Fruit fly (Drosophila melanogaster) whole organism, embryonic: Measurements from ENCODE around the gene CG42847.

Experiments
- Ada2b ChIP-seq: fragments of 200-800 bp; sonication (Bioruptor generic); IDR thresholded peaks from 2 replicates; pipeline ENCODE4 v1.3.6; 2022; ENCODE audit warnings: missing biosample characterization, missing genetic modification characterization
- CG10366 ChIP-seq: fragments of 200-800 bp; sonication (Bioruptor generic); IDR thresholded peaks from 2 replicates; pipeline ENCODE4 v1.3.6; 2022; ENCODE audit warnings: missing biosample characterization, missing genetic modification characterization
- CG11504 ChIP-seq: fragments of 200-800 bp; sonication (Bioruptor generic); optimal IDR thresholded peaks from 3 replicates; lab custom pipeline; 2019; ENCODE audit warnings: missing biosample characterization, mild to moderate bottlenecking, missing genetic modification characterization, moderate library complexity
- CG11695 ChIP-seq: fragments of 200-800 bp; sonication (Bioruptor generic); IDR thresholded peaks from 3 replicates; pipeline ENCODE4 v1.3.6; 2022; ENCODE audit warnings: missing biosample characterization, missing genetic modification characterization
- CG11696 ChIP-seq: fragments of 200-800 bp; sonication (Bioruptor generic); IDR thresholded peaks from 2 replicates; pipeline ENCODE4 v1.3.6; 2022; ENCODE audit warnings: missing biosample characterization, missing genetic modification characterization
- CG12219 ChIP-seq: fragments of 200-800 bp; sonication (Bioruptor generic); optimal IDR thresholded peaks from 3 replicates; lab custom pipeline; 2018; ENCODE audit warnings: missing biosample characterization, mild to moderate bottlenecking, missing genetic modification characterization
- CG14441 ChIP-seq: fragments of 200-800 bp; sonication (Bioruptor generic); IDR thresholded peaks from 2 replicates; pipeline ENCODE4 v1.3.6; 2022; ENCODE audit warnings: missing biosample characterization, missing genetic modification characterization
- CG15269 ChIP-seq: fragments of 200-800 bp; sonication (Bioruptor generic); optimal IDR thresholded peaks from 2 replicates; lab custom pipeline; 2018; ENCODE audit warnings: missing biosample characterization, mild to moderate bottlenecking, missing genetic modification characterization, moderate library complexity
- CG17361 ChIP-seq: fragments of 200-800 bp; sonication (Bioruptor generic); IDR thresholded peaks from 3 replicates; pipeline ENCODE4 v1.3.6; 2022; ENCODE audit warnings: missing biosample characterization, missing genetic modification characterization
- CG18262 ChIP-seq: fragments of 200-800 bp; optimal IDR thresholded peaks from 3 replicates; lab custom pipeline; 2019; ENCODE audit warnings: missing biosample characterization, mild to moderate bottlenecking, missing genetic modification characterization, moderate library complexity
- CG2678 ChIP-seq: fragments of 200-800 bp; sonication (Bioruptor generic); optimal IDR thresholded peaks from 3 replicates; lab custom pipeline; 2019; ENCODE audit warnings: missing biosample characterization, mild to moderate bottlenecking, missing genetic modification characterization, moderate library complexity
- CG2712 ChIP-seq: fragments of 200-800 bp; optimal IDR thresholded peaks from 3 replicates; lab custom pipeline; 2019; ENCODE audit warnings: missing biosample characterization, mild to moderate bottlenecking, missing genetic modification characterization, moderate library complexity
- CG30403 ChIP-seq: fragments of 200-800 bp; sonication (Bioruptor generic); optimal IDR thresholded peaks from 3 replicates; lab custom pipeline; 2016; ENCODE audit warnings: missing biosample characterization, missing genetic modification characterization
- CG31441 ChIP-seq: fragments of 200-800 bp; sonication (Bioruptor generic); IDR thresholded peaks from 2 replicates; pipeline ENCODE4 v1.3.6; 2022; ENCODE audit warnings: missing biosample characterization, missing genetic modification characterization
- CG4854 ChIP-seq: fragments of 200-800 bp; sonication (Bioruptor generic); optimal IDR thresholded peaks from 2 replicates; lab custom pipeline; 2016; ENCODE audit warnings: missing biosample characterization, missing genetic modification characterization, inconsistent platforms
- CG9437 ChIP-seq: fragments of 200-800 bp; sonication (Bioruptor generic); optimal IDR thresholded peaks from 2 replicates; lab custom pipeline; 2018; ENCODE audit warnings: missing biosample characterization, mild to moderate bottlenecking, missing genetic modification characterization
- CG9727 ChIP-seq: fragments of 200-800 bp; sonication (Bioruptor generic); optimal IDR thresholded peaks from 3 replicates; lab custom pipeline; 2017; ENCODE audit warnings: missing biosample characterization, mild to moderate bottlenecking, missing genetic modification characterization
- Camta ChIP-seq: fragments of 200-800 bp; sonication (Bioruptor generic); optimal IDR thresholded peaks from 2 replicates; lab custom pipeline; 2016; ENCODE audit warnings: missing biosample characterization, missing genetic modification characterization
- Drgx ChIP-seq: fragments of 200-800 bp; sonication (Bioruptor generic); IDR thresholded peaks from 2 replicates; pipeline ENCODE4 v1.3.6; 2022; ENCODE audit warnings: missing biosample characterization, missing genetic modification characterization
- E2f2 ChIP-seq: fragments of 200-800 bp; sonication (Bioruptor generic); IDR thresholded peaks from 2 replicates; pipeline ENCODE4 v1.3.6; 2022; ENCODE audit warnings: missing biosample characterization, missing genetic modification characterization
- Hr51 ChIP-seq, 2 experiments: fragments of 200-800 bp; sonication (Bioruptor generic); optimal IDR thresholded peaks; 2 replicates in 1 of 2; 3 replicates in 1 of 2; lab custom pipeline; 2016 to 2018; ENCODE audit warnings: missing biosample characterization in 2 of 2, missing genetic modification characterization in 2 of 2, mild to moderate bottlenecking in 1 of 2, moderate library complexity in 1 of 2
- Med ChIP-seq: fragments of 200-800 bp; sonication (Bioruptor generic); peaks from one replicate; lab custom pipeline; 2016; ENCODE audit warnings: missing biosample characterization, missing genetic modification characterization, mild to moderate bottlenecking, inconsistent platforms, moderate library complexity
- NFAT ChIP-seq: fragments of 200-800 bp; sonication (Bioruptor generic); IDR thresholded peaks from 2 replicates; pipeline ENCODE4 v1.3.6; 2022; ENCODE audit warnings: missing biosample characterization, missing genetic modification characterization
- Neu2 ChIP-seq: fragments of 200-800 bp; sonication (Bioruptor generic); optimal IDR thresholded peaks from 3 replicates; lab custom pipeline; 2016; ENCODE audit warnings: missing biosample characterization, missing genetic modification characterization, borderline replicate concordance
- Oli ChIP-seq: fragments of 200-800 bp; sonication (Bioruptor generic); optimal IDR thresholded peaks from 2 replicates; lab custom pipeline; 2018; ENCODE audit warnings: missing biosample characterization, mild to moderate bottlenecking, missing genetic modification characterization, moderate library complexity
- Sox102F ChIP-seq: fragments of 200-800 bp; sonication (Bioruptor generic); optimal IDR thresholded peaks from 2 replicates; lab custom pipeline; 2018; ENCODE audit warnings: missing biosample characterization, mild to moderate bottlenecking, missing genetic modification characterization, moderate library complexity
- Stat92E ChIP-seq, 3 experiments: fragments of >200 bp in 2 of 3; fragments of 200-800 bp in 1 of 3; sonication (Bioruptor generic) in 1 of 3; optimal IDR thresholded peaks; 2 replicates each; lab custom pipeline; 2017 to 2019; ENCODE audit warnings: missing biosample characterization in 3 of 3, missing genetic modification characterization in 3 of 3, mild to moderate bottlenecking in 1 of 3, moderate library complexity in 1 of 3
- Usf ChIP-seq: fragments of 200-800 bp; sonication (Bioruptor generic); optimal IDR thresholded peaks from 2 replicates; lab custom pipeline; 2017; ENCODE audit warnings: missing genotype, missing biosample characterization, missing genetic modification characterization
- Xrp1 ChIP-seq: fragments of 200-800 bp; sonication (Bioruptor generic); IDR thresholded peaks from 2 replicates; pipeline ENCODE4 v1.3.6; 2022; ENCODE audit warnings: missing biosample characterization, missing genetic modification characterization
- bsh ChIP-seq, 2 experiments: fragments of 200-800 bp; sonication (Bioruptor generic); optimal IDR thresholded peaks; 2 replicates each; lab custom pipeline; 2017 to 2018; ENCODE audit warnings: mild to moderate bottlenecking in 2 of 2, missing biosample characterization in 2 of 2, missing genetic modification characterization in 2 of 2, moderate library complexity in 1 of 2
- crol ChIP-seq: fragments of 200-800 bp; sonication (Bioruptor generic); IDR thresholded peaks from 2 replicates; pipeline ENCODE4 v1.3.6; 2022; ENCODE audit warnings: missing biosample characterization, missing genetic modification characterization
- cwo ChIP-seq: fragments of 200-800 bp; sonication (Bioruptor generic); optimal IDR thresholded peaks from 3 replicates; lab custom pipeline; 2017; ENCODE audit warnings: missing biosample characterization, missing genetic modification characterization, mild to moderate bottlenecking, moderate library complexity, missing genetic modification reagents
- dmrt99B ChIP-seq: fragments of 200-800 bp; sonication (Bioruptor generic); optimal IDR thresholded peaks from 2 replicates; lab custom pipeline; 2018; ENCODE audit warnings: missing biosample characterization, mild to moderate bottlenecking, missing genetic modification characterization, moderate library complexity
- gem ChIP-seq: fragments of 200-800 bp; sonication (Bioruptor generic); optimal IDR thresholded peaks from 2 replicates; lab custom pipeline; 2019; ENCODE audit warnings: missing biosample characterization, mild to moderate bottlenecking, missing genetic modification characterization, moderate library complexity
- hkb ChIP-seq, 2 experiments: fragments of 200-800 bp in 1 of 2; fragments of >200 bp in 1 of 2; sonication (Bioruptor generic) in 1 of 2; IDR thresholded peaks in 1 of 2; optimal IDR thresholded peaks in 1 of 2; 2 replicates each; pipeline versions ENCODE4 v1.3.6 to Lab custom; 2017 to 2022; ENCODE audit warnings: missing biosample characterization in 1 of 2, missing genetic modification characterization in 1 of 2
- nmo ChIP-seq: fragments of 200-800 bp; sonication (Bioruptor generic); optimal IDR thresholded peaks from 2 replicates; lab custom pipeline; 2018; ENCODE audit warnings: missing biosample characterization, mild to moderate bottlenecking, missing genetic modification characterization, moderate library complexity
- phol ChIP-seq: fragments of 200-800 bp; sonication (Bioruptor generic); optimal IDR thresholded peaks from 3 replicates; lab custom pipeline; 2018; ENCODE audit warnings: missing biosample characterization, mild to moderate bottlenecking, missing genetic modification characterization, moderate library complexity
- prd ChIP-seq, 3 experiments: fragments of >200 bp in 2 of 3; fragments of 200-800 bp in 1 of 3; sonication (Bioruptor generic) in 1 of 3; optimal IDR thresholded peaks in 2 of 3; IDR thresholded peaks in 1 of 3; 2 replicates in 2 of 3; 3 replicates in 1 of 3; pipeline versions ENCODE4 v1.3.6 to Lab custom; 2017 to 2022; ENCODE audit warnings: missing biosample characterization in 1 of 3, missing genetic modification characterization in 1 of 3
- row ChIP-seq: fragments of 200-800 bp; sonication (Bioruptor generic); IDR thresholded peaks from 3 replicates; pipeline ENCODE4 v1.3.6; 2022; ENCODE audit warnings: missing biosample characterization, missing genetic modification characterization
- z ChIP-seq: fragments of 200-800 bp; sonication (Bioruptor generic); IDR thresholded peaks from 3 replicates; pipeline ENCODE4 v1.3.6; 2022; ENCODE audit warnings: missing biosample characterization, missing genetic modification characterization

The CG42847 gene

DNA sequence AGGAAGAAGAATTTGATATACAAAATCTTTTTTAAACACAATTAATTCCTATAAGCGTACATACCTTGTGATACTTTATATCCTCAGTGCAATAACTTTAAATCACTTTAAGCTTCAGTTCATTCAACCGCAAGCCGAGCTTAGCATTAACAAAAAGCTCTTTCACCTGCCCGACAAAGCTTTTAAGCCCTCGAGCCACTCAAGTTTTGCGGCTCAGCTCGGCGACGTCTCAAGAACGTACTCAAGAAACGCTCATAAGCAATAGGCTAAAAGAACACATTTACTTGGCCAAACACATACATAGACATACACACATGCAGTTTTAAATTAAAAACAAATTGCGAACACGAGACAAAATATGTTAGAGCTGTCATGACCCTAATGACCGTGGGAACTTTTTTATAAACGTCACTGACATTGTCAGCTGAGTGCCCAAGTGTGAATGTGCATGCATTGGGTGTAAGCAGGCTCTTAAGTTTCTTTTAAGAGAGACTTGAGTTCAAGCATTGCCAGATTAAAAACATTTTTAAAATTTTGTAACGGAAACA lies 18.8 kb downstream of the CG42847 start (continued):
- TF ChIP-seq z (GFP tag; lab: Robert Waterston, UW) (peak; percentile 92), CG12219 (no peak)

DNA sequence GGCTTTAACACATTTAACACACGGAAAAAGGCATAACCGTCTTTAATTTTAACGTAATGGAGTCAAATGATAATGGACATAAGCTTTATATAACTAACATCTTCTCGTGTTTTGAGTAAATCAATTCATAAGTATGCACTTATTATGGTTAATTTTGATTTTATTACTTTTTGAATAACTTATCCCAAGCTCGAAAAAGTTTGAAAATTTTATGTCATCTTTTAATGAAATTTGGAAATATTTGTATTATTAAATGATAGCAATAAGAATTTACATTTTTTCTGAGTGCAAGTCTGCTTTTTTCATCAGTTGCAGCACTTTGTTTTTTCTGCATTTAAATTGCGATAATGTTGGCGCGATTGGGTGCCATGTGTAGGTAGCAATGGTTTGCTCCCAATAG lies 20.1 kb downstream of the CG42847 start:
- peak; percentile 20; the same call in 1 of the 3 replicates for TF ChIP-seq CG17361 (GFP tag; lab: Robert Waterston, UW)
- no peak for TF ChIP-seq Stat92E (GFP tag; optimal IDR thresholded peaks at IDR 0.05; lab: Kevin White, UChicago)
- no peak for TF ChIP-seq NFAT (GFP tag; lab: Robert Waterston, UW)
- no peak for TF ChIP-seq Neu2 (GFP tag; lab: Kevin White, UChicago)
- TF ChIP-seq CG11695, result 0 out of 3 replicates have a peak, but pooled peaks have one; percentile 25
- no peak for TF ChIP-seq Usf (GFP tag; lab: Kevin White, UChicago)
- TF ChIP-seq CG14441 (GFP tag; lab: Robert Waterston, UW), result 0 out of 2 replicates have a peak, but pooled peaks have one; percentile 20
- peak in 1 of 2 experiments; percentile 17 for TF ChIP-seq Hr51 (GFP tag; optimal IDR thresholded peaks at IDR 0.05; lab: Kevin White, UChicago)
- TF ChIP-seq Ada2b, result peak; percentile 6; the same call in 1 of the 2 replicates
- TF ChIP-seq CG2678, result peak; percentile 18
- TF ChIP-seq prd (optimal IDR thresholded peaks at IDR 0.05; lab: Kevin White, UChicago), result no peak
- TF ChIP-seq prd (GFP tag; IDR thresholded peaks at IDR 0.05; lab: Robert Waterston, UW), result 0 out of 3 replicates have a peak, but pooled peaks have one; percentile 6
- TF ChIP-seq CG15269, result no peak
- TF ChIP-seq gem (tag; lab: Kevin White, UChicago), result peak; percentile 28
- TF ChIP-seq Med (GFP tag; lab: Kevin White, UChicago), result peak; percentile 47
- TF ChIP-seq Xrp1 (GFP tag; lab: Robert Waterston, UW), result peak; percentile 10; the same call in 1 of the 2 replicates
- TF ChIP-seq row (GFP tag; lab: Robert Waterston, UW), result 0 out of 3 replicates have a peak, but pooled peaks have one; percentile 24
- peak; percentile 63 for TF ChIP-seq Drgx
- 0 out of 2 replicates have a peak, but pooled peaks have one; percentile 16 for TF ChIP-seq CG31441
- 0 out of 2 replicates have a peak, but pooled peaks have one; percentile 18 for TF ChIP-seq CG11696 (GFP tag; lab: Robert Waterston, UW)
- TF ChIP-seq Oli (tag; lab: Kevin White, UChicago), result peak; percentile 33
- peak; percentile 34 for TF ChIP-seq Sox102F (GFP tag; lab: Kevin White, UChicago)
- TF ChIP-seq CG9437, result peak; percentile 25
- TF ChIP-seq CG9727 (GFP tag; lab: Kevin White, UChicago), result peak; percentile 3
- peak; percentile 10 for TF ChIP-seq CG18262 (tag; lab: Kevin White, UChicago)
- TF ChIP-seq CG4854 (GFP tag; lab: Kevin White, UChicago), result no peak
- TF ChIP-seq phol (tag; lab: Kevin White, UChicago), result peak; percentile 11
- peak; percentile 44 for TF ChIP-seq CG11504 (tag; lab: Kevin White, UChicago)
- TF ChIP-seq CG30403 (GFP tag; lab: Kevin White, UChicago), result peak; percentile 18
- peak in 1 of 2 experiments; percentile 45 for TF ChIP-seq bsh (GFP tag; optimal IDR thresholded peaks at IDR 0.05; lab: Kevin White, UChicago)
- TF ChIP-seq cwo (GFP tag; lab: Kevin White, UChicago), result no peak
- TF ChIP-seq hkb (optimal IDR thresholded peaks at IDR 0.05; lab: Kevin White, UChicago), result no peak
- TF ChIP-seq hkb (GFP tag; IDR thresholded peaks at IDR 0.05; lab: Robert Waterston, UW), result 0 out of 2 replicates have a peak, but pooled peaks have one; percentile 14
- peak; percentile 21 for TF ChIP-seq CG2712 (tag; lab: Kevin White, UChicago)
- peak; percentile 29 for TF ChIP-seq dmrt99B (tag; lab: Kevin White, UChicago)
- peak; percentile 8; the same call in 1 of the 2 replicates for TF ChIP-seq E2f2 (GFP tag; lab: Robert Waterston, UW)
- TF ChIP-seq crol (GFP tag; lab: Robert Waterston, UW), result 0 out of 2 replicates have a peak, but pooled peaks have one; percentile 4
- no peak for TF ChIP-seq Camta (GFP tag; lab: Kevin White, UChicago)
- peak; percentile 12 for TF ChIP-seq nmo
- TF ChIP-seq CG10366 (GFP tag; lab: Robert Waterston, UW), result peak; percentile 19; the same call in 1 of the 2 replicates
- TF ChIP-seq, all 482 proteins: peak for 30
